Fruit fly (Drosophila melanogaster) whole organism, embryonic: ENCODE data around the gene Polr3G.

ENCODE experiments used
- Abd-B ChIP-seq: fragments of 200-800 bp; sonication (Bioruptor generic); optimal IDR thresholded peaks from 2 replicates; lab custom pipeline; 2018; ENCODE audit warnings: missing biosample characterization, mild to moderate bottlenecking, missing genetic modification characterization, moderate library complexity
- Asciz ChIP-seq: fragments of 200-800 bp; sonication (Bioruptor generic); optimal IDR thresholded peaks from 2 replicates; lab custom pipeline; 2017; ENCODE audit warnings: missing biosample characterization, mild to moderate bottlenecking, missing genetic modification characterization, missing genetic modification reagents
- B-H2 ChIP-seq: fragments of 200-800 bp; sonication (Bioruptor generic); optimal IDR thresholded peaks from 2 replicates; lab custom pipeline; 2018; ENCODE audit warnings: missing biosample characterization, mild to moderate bottlenecking, missing genetic modification characterization
- C15 ChIP-seq: fragments of 200-800 bp; sonication (Bioruptor generic); IDR thresholded peaks from 3 replicates; pipeline ENCODE4 v1.3.6; 2022; ENCODE audit warnings: missing biosample characterization, missing genetic modification characterization
- CG1233 ChIP-seq: fragments of 200-800 bp; sonication (Bioruptor generic); optimal IDR thresholded peaks from 4 replicates; lab custom pipeline; 2018; ENCODE audit warnings: missing biosample characterization, mild to moderate bottlenecking, missing genetic modification characterization
- CG13424 ChIP-seq: fragments of 200-800 bp; sonication (Bioruptor generic); optimal IDR thresholded peaks from 2 replicates; lab custom pipeline; 2019; ENCODE audit warnings: missing biosample characterization, mild to moderate bottlenecking, missing genetic modification characterization, moderate library complexity
- CG17912 ChIP-seq: fragments of 200-800 bp; sonication (Bioruptor generic); optimal IDR thresholded peaks from 2 replicates; lab custom pipeline; 2018; ENCODE audit warnings: missing biosample characterization, mild to moderate bottlenecking, missing genetic modification characterization
- CG18764 ChIP-seq: fragments of 200-800 bp; sonication (Bioruptor generic); optimal IDR thresholded peaks from 3 replicates; lab custom pipeline; 2016; ENCODE audit warnings: missing biosample characterization, missing genetic modification characterization
- CG2678 ChIP-seq: fragments of 200-800 bp; sonication (Bioruptor generic); optimal IDR thresholded peaks from 3 replicates; lab custom pipeline; 2019; ENCODE audit warnings: missing biosample characterization, mild to moderate bottlenecking, missing genetic modification characterization, moderate library complexity
- CG30403 ChIP-seq: fragments of 200-800 bp; sonication (Bioruptor generic); optimal IDR thresholded peaks from 3 replicates; lab custom pipeline; 2016; ENCODE audit warnings: missing biosample characterization, missing genetic modification characterization
- CG3407 ChIP-seq: fragments of 200-800 bp; sonication (Bioruptor generic); optimal IDR thresholded peaks from 2 replicates; lab custom pipeline; 2018; ENCODE audit warnings: missing biosample characterization, mild to moderate bottlenecking, missing genetic modification characterization
- CG34422 ChIP-seq: fragments of 200-800 bp; sonication (Bioruptor generic); IDR thresholded peaks from 3 replicates; pipeline ENCODE4 v1.3.6; 2022; ENCODE audit warnings: missing biosample characterization, missing genetic modification characterization
- CG6854 ChIP-seq: fragments of 200-800 bp; sonication (Bioruptor generic); optimal IDR thresholded peaks from 3 replicates; lab custom pipeline; 2017; ENCODE audit warnings: missing biosample characterization, mild to moderate bottlenecking, missing genetic modification characterization
- CG7745 ChIP-seq: fragments of 200-800 bp; sonication (Bioruptor generic); optimal IDR thresholded peaks from 2 replicates; lab custom pipeline; 2018; ENCODE audit warnings: missing biosample characterization, mild to moderate bottlenecking, missing genetic modification characterization, moderate library complexity
- CG8089 ChIP-seq: fragments of 200-800 bp; sonication (Bioruptor generic); optimal IDR thresholded peaks from 3 replicates; lab custom pipeline; 2016; ENCODE audit warnings: missing biosample characterization, missing genetic modification characterization
- CG8765 ChIP-seq: fragments of 200-800 bp; sonication (Bioruptor generic); IDR thresholded peaks from 2 replicates; pipeline ENCODE4 v1.3.6; 2022; ENCODE audit warnings: missing biosample characterization, missing genetic modification characterization
- CG8924 ChIP-seq: fragments of 200-800 bp; optimal IDR thresholded peaks from 3 replicates; lab custom pipeline; 2019; ENCODE audit warnings: missing biosample characterization, mild to moderate bottlenecking, missing genetic modification characterization, moderate library complexity
- CG9797 ChIP-seq: fragments of 200-800 bp; sonication (Bioruptor generic); optimal IDR thresholded peaks from 3 replicates; lab custom pipeline; 2018; ENCODE audit warnings: missing biosample characterization, mild to moderate bottlenecking, missing genetic modification characterization
- CG9932 ChIP-seq: fragments of 200-800 bp; sonication (Bioruptor generic); IDR thresholded peaks from 2 replicates; pipeline ENCODE4 v1.3.6; 2022; ENCODE audit warnings: missing biosample characterization, missing genetic modification characterization
- CHES-1-like ChIP-seq: fragments of 200-800 bp; sonication (Bioruptor generic); optimal IDR thresholded peaks from 2 replicates; lab custom pipeline; 2016; ENCODE audit warnings: missing biosample characterization, missing genetic modification characterization
- Doc2 ChIP-seq: fragments of 200-800 bp; sonication (Bioruptor generic); IDR thresholded peaks from 2 replicates; pipeline ENCODE4 v1.3.6; 2022; ENCODE audit warnings: missing biosample characterization, missing genetic modification characterization
- Ets97D ChIP-seq: fragments of 200-800 bp; sonication (Bioruptor generic); optimal IDR thresholded peaks from 3 replicates; lab custom pipeline; 2016; ENCODE audit warnings: missing biosample characterization, missing genetic modification characterization
- Fer2 ChIP-seq: fragments of 200-800 bp; sonication (Bioruptor generic); optimal IDR thresholded peaks from 2 replicates; lab custom pipeline; 2018; ENCODE audit warnings: missing biosample characterization, mild to moderate bottlenecking, missing genetic modification characterization, moderate library complexity
- HmgZ ChIP-seq: fragments of 200-800 bp; sonication (Bioruptor generic); optimal IDR thresholded peaks from 2 replicates; lab custom pipeline; 2018; ENCODE audit warnings: missing biosample characterization, mild to moderate bottlenecking, missing genetic modification characterization
- Hr78 ChIP-seq, 2 experiments: fragments of 200-800 bp in 1 of 2; fragments of >200 bp in 1 of 2; sonication (Bioruptor generic) in 1 of 2; optimal IDR thresholded peaks; 2 replicates each; lab custom pipeline; 2017 to 2019; ENCODE audit warnings: missing biosample characterization in 2 of 2, missing genetic modification characterization in 2 of 2, mild to moderate bottlenecking in 1 of 2, moderate library complexity in 1 of 2
- Kr ChIP-seq: fragments of 200-800 bp; sonication (Bioruptor generic); optimal IDR thresholded peaks from 2 replicates; lab custom pipeline; 2017; ENCODE audit warnings: missing biosample characterization, mild to moderate bottlenecking, missing genetic modification characterization
- MBD-R2 ChIP-seq: fragments of 200-800 bp; sonication (Bioruptor generic); IDR thresholded peaks from 2 replicates; pipeline ENCODE4 v1.3.6; 2022; ENCODE audit warnings: missing biosample characterization, missing genetic modification characterization
- Med ChIP-seq: fragments of 200-800 bp; sonication (Bioruptor generic); peaks from one replicate; lab custom pipeline; 2016; ENCODE audit warnings: missing biosample characterization, missing genetic modification characterization, mild to moderate bottlenecking, inconsistent platforms, moderate library complexity
- Meics ChIP-seq: fragments of 200-800 bp; sonication (Bioruptor generic); optimal IDR thresholded peaks from 2 replicates; lab custom pipeline; 2017; ENCODE audit warnings: missing biosample characterization, mild to moderate bottlenecking, missing genetic modification characterization
- PHDP ChIP-seq: fragments of 200-800 bp; sonication (Bioruptor generic); optimal IDR thresholded peaks from 3 replicates; lab custom pipeline; 2018; ENCODE audit warnings: missing biosample characterization, mild to moderate bottlenecking, missing genetic modification characterization, moderate library complexity
- Pdp1 ChIP-seq, 2 experiments: fragments of 200-800 bp; sonication (Bioruptor generic); optimal IDR thresholded peaks; 3 replicates each; lab custom pipeline; 2016; ENCODE audit warnings: missing biosample characterization in 2 of 2, missing genetic modification characterization in 2 of 2, mild to moderate bottlenecking in 1 of 2, moderate library complexity in 1 of 2
- Sox102F ChIP-seq: fragments of 200-800 bp; sonication (Bioruptor generic); optimal IDR thresholded peaks from 2 replicates; lab custom pipeline; 2018; ENCODE audit warnings: missing biosample characterization, mild to moderate bottlenecking, missing genetic modification characterization, moderate library complexity
- Tbp ChIP-seq: fragments of >200 bp; optimal IDR thresholded peaks from 2 replicates; lab custom pipeline; 2018; ENCODE audit warnings: missing biosample characterization, missing genetic modification characterization
- Usf ChIP-seq: fragments of 200-800 bp; sonication (Bioruptor generic); optimal IDR thresholded peaks from 2 replicates; lab custom pipeline; 2017; ENCODE audit warnings: missing genotype, missing biosample characterization, missing genetic modification characterization
- ab ChIP-seq: fragments of 200-800 bp; sonication (Bioruptor generic); optimal IDR thresholded peaks from 2 replicates; lab custom pipeline; 2016; ENCODE audit warnings: missing biosample characterization, missing genetic modification characterization
- bbx ChIP-seq: fragments of 200-800 bp; sonication (Bioruptor generic); IDR thresholded peaks from 2 replicates; pipeline ENCODE4 v1.3.6; 2022; ENCODE audit warnings: missing biosample characterization, missing genetic modification characterization; ENCODE audit not compliant: partially characterized antibody
- bsh ChIP-seq, 2 experiments: fragments of 200-800 bp; sonication (Bioruptor generic); optimal IDR thresholded peaks; 2 replicates each; lab custom pipeline; 2017 to 2018; ENCODE audit warnings: mild to moderate bottlenecking in 2 of 2, missing biosample characterization in 2 of 2, missing genetic modification characterization in 2 of 2, moderate library complexity in 1 of 2
- corto ChIP-seq: fragments of 200-800 bp; sonication (Bioruptor generic); optimal IDR thresholded peaks from 2 replicates; lab custom pipeline; 2016; ENCODE audit warnings: missing biosample characterization, mild to moderate bottlenecking, missing genetic modification characterization, moderate library complexity
- dm ChIP-seq: fragments of 200-800 bp; sonication (Bioruptor generic); optimal IDR thresholded peaks from 3 replicates; lab custom pipeline; 2016; ENCODE audit warnings: missing biosample characterization, missing genetic modification characterization
- ems ChIP-seq: fragments of 200-800 bp; sonication (Bioruptor generic); optimal IDR thresholded peaks from 3 replicates; lab custom pipeline; 2016; ENCODE audit warnings: missing biosample characterization, missing genetic modification characterization
- eve ChIP-seq, 2 experiments: fragments of >200 bp; optimal IDR thresholded peaks; 2 replicates each; lab custom pipeline; 2017; ENCODE audit warnings: missing biosample characterization in 2 of 2, missing genetic modification characterization in 2 of 2
- jing ChIP-seq: fragments of 200-800 bp; sonication (Bioruptor generic); optimal IDR thresholded peaks from 2 replicates; lab custom pipeline; 2018; ENCODE audit warnings: missing biosample characterization, mild to moderate bottlenecking, missing genetic modification characterization
- ken ChIP-seq: fragments of 200-800 bp; sonication (Bioruptor generic); IDR thresholded peaks from 3 replicates; pipeline ENCODE4 v1.3.6; 2022; ENCODE audit warnings: missing biosample characterization, missing genetic modification characterization
- knrl ChIP-seq: fragments of 200-800 bp; sonication (Bioruptor generic); IDR thresholded peaks from 3 replicates; pipeline ENCODE4 v1.3.6; 2022; ENCODE audit warnings: missing biosample characterization, missing genetic modification characterization; ENCODE audit not compliant: partially characterized antibody
- maf-S ChIP-seq: fragments of 200-800 bp; sonication (Bioruptor generic); optimal IDR thresholded peaks from 2 replicates; lab custom pipeline; 2016; ENCODE audit warnings: missing biosample characterization, missing genetic modification characterization
- pum ChIP-seq: fragments of 200-800 bp; sonication (Bioruptor generic); optimal IDR thresholded peaks from 2 replicates; lab custom pipeline; 2016; ENCODE audit warnings: missing biosample characterization, missing genetic modification characterization
- ro ChIP-seq: fragments of 200-800 bp; sonication (Bioruptor generic); IDR thresholded peaks from 2 replicates; pipeline ENCODE4 v1.3.6; 2022; ENCODE audit warnings: missing biosample characterization, missing genetic modification characterization
- sens-2 ChIP-seq: fragments of 200-800 bp; sonication (Bioruptor generic); IDR thresholded peaks from 2 replicates; pipeline ENCODE4 v1.3.6; 2022; ENCODE audit warnings: missing biosample characterization, missing genetic modification characterization
- sug ChIP-seq: fragments of 200-800 bp; optimal IDR thresholded peaks from 2 replicates; lab custom pipeline; 2019; ENCODE audit warnings: missing biosample characterization, mild to moderate bottlenecking, missing genetic modification characterization, moderate library complexity
- zen ChIP-seq: fragments of 200-800 bp; sonication (Bioruptor generic); optimal IDR thresholded peaks from 3 replicates; lab custom pipeline; 2018; ENCODE audit warnings: missing biosample characterization, mild to moderate bottlenecking, missing genetic modification characterization, moderate library complexity
- zfh2 ChIP-seq: fragments of 200-800 bp; sonication (Bioruptor generic); optimal IDR thresholded peaks from 2 replicates; lab custom pipeline; 2016; ENCODE audit warnings: missing biosample characterization, missing genetic modification characterization

Polr3G gene

dm6 chr3L:17465804-17466203 is 38.9 kb upstream of the Polr3G start, which contains the start of gene QIL1 (continued):
- no peak for TF ChIP-seq dm
- no peak for TF ChIP-seq Asciz (GFP tag; lab: Kevin White, UChicago)
- no peak for TF ChIP-seq CG34422 (GFP tag; lab: Robert Waterston, UW)
- TF ChIP-seq maf-S (GFP tag; lab: Kevin White, UChicago), result no peak
- peak; percentile 1 for TF ChIP-seq sug (tag; lab: Kevin White, UChicago)
- TF ChIP-seq Abd-B (GFP tag; lab: Kevin White, UChicago), result peak; percentile 78
- TF ChIP-seq eve (GFP tag; optimal IDR thresholded peaks at IDR 0.05; lab: Kevin White, UChicago), result no peak
- peak; percentile 61 for TF ChIP-seq MBD-R2 (GFP tag; lab: Robert Waterston, UW)
- no peak for TF ChIP-seq corto (GFP tag; lab: Kevin White, UChicago)
- no peak for TF ChIP-seq ro (GFP tag; lab: Robert Waterston, UW)
- TF ChIP-seq CG18764 (GFP tag; lab: Kevin White, UChicago), result no peak
- no peak for TF ChIP-seq Usf (GFP tag; lab: Kevin White, UChicago)
- no peak for TF ChIP-seq ems (GFP tag; lab: Kevin White, UChicago)
- no peak; the same call in 1 of the 2 replicates for TF ChIP-seq CG9932 (GFP tag; lab: Robert Waterston, UW)
- peak; percentile 47 for TF ChIP-seq Med (GFP tag; lab: Kevin White, UChicago)
- no peak for TF ChIP-seq Kr (GFP tag; lab: Kevin White, UChicago)
- TF ChIP-seq B-H2, result no peak
- no peak for TF ChIP-seq CG8089 (GFP tag; lab: Kevin White, UChicago)
- peak; percentile 66 for TF ChIP-seq HmgZ (tag; lab: Kevin White, UChicago)
- no peak for TF ChIP-seq CG13424 (tag; lab: Kevin White, UChicago)
- TF ChIP-seq zen (tag; lab: Kevin White, UChicago), result peak; percentile 16
- TF ChIP-seq Meics (GFP tag; lab: Kevin White, UChicago), result no peak
- TF ChIP-seq CG6854, result no peak
- TF ChIP-seq bbx (GFP tag; lab: Robert Waterston, UW), result no peak; the same call in 1 of the 2 replicates
- no peak for TF ChIP-seq pum (GFP tag; lab: Kevin White, UChicago)
- no peak for TF ChIP-seq CG2678
- TF ChIP-seq Fer2, result no peak
- TF ChIP-seq Tbp (GFP tag; lab: Kevin White, UChicago), result no peak
- no peak for TF ChIP-seq bsh (GFP tag; optimal IDR thresholded peaks at IDR 0.05; lab: Kevin White, UChicago)
- TF ChIP-seq CG9797 (GFP tag; lab: Kevin White, UChicago), result peak; percentile 83
- TF ChIP-seq CG17912 (GFP tag; lab: Kevin White, UChicago), result no peak
- no peak for TF ChIP-seq Doc2 (GFP tag; lab: Robert Waterston, UW)
- TF ChIP-seq Hr78 (GFP tag; optimal IDR thresholded peaks at IDR 0.05; lab: Kevin White, UChicago), result no peak
- TF ChIP-seq Sox102F (GFP tag; lab: Kevin White, UChicago), result no peak
- peak; percentile 44; the same call in 1 of the 3 replicates for TF ChIP-seq knrl
- no peak for TF ChIP-seq CG3407
- no peak for TF ChIP-seq CG30403
- TF ChIP-seq CHES-1-like (GFP tag; lab: Kevin White, UChicago), result no peak
- TF ChIP-seq PHDP (tag; lab: Kevin White, UChicago), result no peak
- no peak for TF ChIP-seq ken (GFP tag; lab: Robert Waterston, UW)
- TF ChIP-seq zfh2, result no peak
- no peak for TF ChIP-seq CG1233
- TF ChIP-seq C15 (GFP tag; lab: Robert Waterston, UW), result no peak
- TF ChIP-seq sens-2 (GFP tag; lab: Robert Waterston, UW), result no peak
- TF ChIP-seq Ets97D (GFP tag; lab: Kevin White, UChicago), result peak; percentile 65
- TF ChIP-seq CG7745 (tag; lab: Kevin White, UChicago), result no peak
- peak in 1 of 2 experiments; percentile 94 for TF ChIP-seq Pdp1 (GFP tag; optimal IDR thresholded peaks at IDR 0.05; lab: Kevin White, UChicago)
- TF ChIP-seq ab (GFP tag; lab: Kevin White, UChicago), result no peak
- TF ChIP-seq CG8765 (GFP tag; lab: Robert Waterston, UW), result no peak
- TF ChIP-seq CG8924 (tag; lab: Kevin White, UChicago), result peak; percentile 28
- no peak for TF ChIP-seq jing (GFP tag; lab: Kevin White, UChicago)
